Fruit fly (Drosophila melanogaster): ENCODE data around the gene obst-E.

DNA sequence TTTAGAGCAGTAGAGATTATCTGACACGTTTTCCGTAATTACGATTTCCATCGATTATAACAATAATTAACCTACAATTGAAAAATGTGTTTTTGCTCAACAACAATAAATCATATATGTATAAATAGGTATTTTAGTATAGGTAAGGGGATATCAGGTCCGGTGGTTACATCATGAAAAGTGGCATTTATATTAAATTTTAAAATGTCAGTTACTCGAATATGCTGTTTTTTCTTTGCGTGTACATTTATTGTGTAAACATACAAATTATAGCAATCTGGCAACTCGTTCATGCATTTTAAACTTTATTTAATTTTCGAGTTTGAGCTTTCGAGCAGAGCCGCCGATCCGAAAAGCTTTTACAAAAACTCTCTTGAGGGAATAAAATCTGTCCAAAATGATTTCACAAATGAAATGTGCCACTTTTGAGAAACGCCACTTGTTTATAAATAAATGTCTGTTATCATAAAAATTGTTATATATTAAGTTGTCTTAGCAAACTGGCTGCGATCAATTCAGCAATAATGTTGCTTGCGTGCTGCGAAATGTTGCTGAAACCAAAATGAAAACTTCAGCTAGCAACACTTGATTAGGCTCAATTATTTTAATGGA lies 22.3 kb downstream of the obst-E start:
- TF ChIP-seq CG7101 (tag; optimal IDR thresholded peaks at IDR 0.05) (no peak), pad (GFP tag; optimal IDR thresholded peaks at IDR 0.05) (no peak), CG14711 (tag; optimal IDR thresholded peaks at IDR 0.05) (no peak), tj (GFP tag; optimal IDR thresholded peaks at IDR 0.05) (no peak), CG1620 (GFP tag; optimal IDR thresholded peaks at IDR 0.05) (no peak)

Measured in whole organism, adult.